Worm (Caenorhabditis elegans): ENCODE results near the gene H01M10.1.

ce11 chrX:2596605-2597004 is 16.2 kb upstream of the H01M10.1 start:
- TF ChIP-seq ztf-11 (tag; optimal IDR thresholded peaks at IDR 0.05) (no peak), mab-5 (tag; optimal IDR thresholded peaks at IDR 0.05) (no peak), elt-1 (tag; optimal IDR thresholded peaks at IDR 0.05; ENCODE audit: borderline replicate concordance, insufficient read depth) (no peak), blmp-1 (tag; optimal IDR thresholded peaks at IDR 0.05) (no peak), zip-8 (tag; optimal IDR thresholded peaks at IDR 0.05) (no peak), nhr-76 (tag; optimal IDR thresholded peaks at IDR 0.05) (no peak), sptf-1 (tag; optimal IDR thresholded peaks at IDR 0.05) (no peak), bed-3 (GFP tag; optimal IDR thresholded peaks at IDR 0.05) (no peak), elt-3 (tag; optimal IDR thresholded peaks at IDR 0.05) (no peak), ces-1 (GFP tag; optimal IDR thresholded peaks at IDR 0.05) (no peak), nhr-28 (tag; optimal IDR thresholded peaks at IDR 0.05) (no peak), unc-62 (GFP tag; optimal IDR thresholded peaks at IDR 0.05) (no peak)

All from whole organism, mixed stage, embryonic.